Worm (Caenorhabditis elegans) whole organism, L4/young adult: ENCODE results near the gene trcs-2.

ENCODE experiments used
- W03F9.2 ChIP-seq: fragments of 150-350 bp; optimal IDR thresholded peaks from 2 replicates; lab custom pipeline; 2014; ENCODE audit warnings: missing biosample characterization, missing genetic modification characterization
- dao-5 ChIP-seq: sonication (generic microtip); optimal IDR thresholded peaks from 2 replicates; lab custom pipeline; 2016; ENCODE audit warnings: missing genotype, missing genetic modification characterization, moderate library complexity, missing compliant biosample characterization
- him-1 ChIP-seq: sonication (generic microtip); optimal IDR thresholded peaks from 2 replicates; lab custom pipeline; 2016; ENCODE audit warnings: missing genotype, missing genetic modification reagents, missing genetic modification characterization, missing compliant biosample characterization

The trcs-2 gene

DNA sequence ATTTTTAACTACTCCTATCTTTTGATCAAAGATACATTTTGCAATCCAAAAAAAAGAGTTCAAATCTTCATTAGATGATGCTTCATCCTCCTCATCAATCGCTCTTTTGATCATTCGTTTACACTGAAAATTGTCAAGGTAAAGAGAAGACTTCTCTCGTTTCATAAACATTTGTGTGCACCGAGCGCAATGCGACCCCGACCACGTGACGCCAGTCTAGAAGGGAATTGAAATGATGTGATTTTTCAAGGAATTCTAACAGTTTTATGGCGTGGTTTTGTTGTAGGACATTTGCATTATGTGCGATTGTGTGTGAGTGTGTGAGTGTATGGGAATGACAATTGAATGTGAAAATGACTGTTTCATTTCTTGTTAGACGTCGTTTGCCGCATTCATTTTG lies 19.0 kb downstream of the trcs-2 start:
- TF ChIP-seq W03F9.2 (tag; lab: Kevin White, UChicago), result no peak
- TF ChIP-seq him-1, result no peak
- no peak for TF ChIP-seq dao-5 (tag; lab: Kevin White, UChicago)

- TF ChIP-seq him-1 (no peak), dao-5 (tag; lab: Kevin White, UChicago) (no peak), W03F9.2 (tag; lab: Kevin White, UChicago) (no peak)
These were observed 20.0 kb downstream of the trcs-2 start for ce11 chrII:8742006-8742847.

ce11 chrII:8742972-8743371 lies 20.7 kb downstream of the trcs-2 start:
- TF ChIP-seq dao-5 (tag; lab: Kevin White, UChicago) (no peak), W03F9.2 (tag; lab: Kevin White, UChicago) (no peak), him-1 (no peak)

ce11 chrII:8743379-8744173 lies 21.3 kb downstream of the trcs-2 start, which contains the start of gene mak-1:
mak-1 (plus strand) TSS chrII:8744071.
- TF ChIP-seq him-1 (no peak), W03F9.2 (tag; lab: Kevin White, UChicago) (no peak), dao-5 (tag; lab: Kevin White, UChicago) (no peak)

ce11 chrII:8744555-8745448 lies 22.5 kb downstream of the trcs-2 start:
- TF ChIP-seq W03F9.2 (tag; lab: Kevin White, UChicago) (no peak), dao-5 (tag; lab: Kevin White, UChicago) (no peak), him-1 (no peak)

- no peak for TF ChIP-seq him-1
These were observed 23.4 kb downstream of the trcs-2 start for ce11 chrII:8745449-8746297.

- TF ChIP-seq him-1 (no peak), dao-5 (tag; lab: Kevin White, UChicago) (no peak), W03F9.2 (tag; lab: Kevin White, UChicago) (no peak)
These were observed 24.1 kb downstream of the trcs-2 start for ce11 chrII:8746298-8746775.

ce11 chrII:8747246-8747938 lies 25.1 kb downstream of the trcs-2 start:
- TF ChIP-seq W03F9.2 (tag; lab: Kevin White, UChicago) (no peak), him-1 (peak; percentile 2)

DNA sequence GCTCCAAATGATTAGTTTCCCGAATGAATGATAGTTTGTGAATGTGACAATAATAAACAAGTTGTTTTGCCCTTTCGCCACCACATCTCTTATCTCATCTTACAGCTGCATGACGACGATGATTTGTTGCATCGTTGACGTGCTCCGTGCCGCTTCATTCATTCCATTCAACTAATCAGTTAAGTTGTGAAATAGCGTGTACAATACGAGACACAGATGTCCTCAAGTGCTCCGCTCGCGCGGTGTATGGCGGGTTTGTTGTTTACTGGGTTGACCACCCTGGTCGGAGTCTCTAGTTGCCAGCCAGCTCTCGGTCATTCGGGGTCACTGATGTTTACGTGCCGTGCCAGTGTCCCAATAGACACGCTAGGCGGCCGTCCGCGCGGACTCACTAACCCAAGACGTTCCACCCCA lies 25.7 kb downstream of the trcs-2 start:
- TF ChIP-seq W03F9.2 (tag; lab: Kevin White, UChicago) (no peak), him-1 (no peak), dao-5 (tag; lab: Kevin White, UChicago) (no peak)

ce11 chrII:8748638-8749037 lies 26.4 kb downstream of the trcs-2 start:
- TF ChIP-seq W03F9.2 (tag; lab: Kevin White, UChicago), result no peak
- TF ChIP-seq him-1, result no peak
- TF ChIP-seq dao-5 (tag; lab: Kevin White, UChicago), result no peak

ce11 chrII:8749084-8749483 lies 26.8 kb downstream of the trcs-2 start:
- no peak for TF ChIP-seq him-1
- no peak for TF ChIP-seq dao-5 (tag; lab: Kevin White, UChicago)
- TF ChIP-seq W03F9.2 (tag; lab: Kevin White, UChicago), result no peak

DNA sequence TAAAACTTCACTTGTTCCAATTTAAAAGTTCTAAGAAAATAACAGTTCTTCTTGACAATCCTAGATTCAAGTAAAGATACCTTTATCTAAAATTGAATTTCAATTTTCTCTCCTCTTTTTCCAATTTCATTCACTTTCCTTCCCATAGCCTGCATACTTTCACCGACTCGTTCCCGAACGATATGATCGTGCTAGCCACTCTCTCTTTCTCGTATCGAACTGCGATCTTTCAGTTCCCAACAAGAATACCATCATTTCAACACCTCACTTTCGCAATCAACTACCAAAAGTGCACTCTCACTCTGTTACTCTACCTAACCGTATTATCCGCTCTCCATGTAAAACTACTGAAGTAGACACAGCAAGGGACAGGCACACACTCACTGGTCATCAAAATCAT lies 27.8 kb downstream of the trcs-2 start:
- TF ChIP-seq W03F9.2 (tag; lab: Kevin White, UChicago) (no peak), dao-5 (tag; lab: Kevin White, UChicago) (no peak), him-1 (no peak)
